Fruit fly (Drosophila melanogaster) whole organism, prepupa: ENCODE data around the gene hdm.

Experiments
- CG10631 ChIP-seq: fragments of 200-800 bp; sonication (Bioruptor generic); optimal IDR thresholded peaks from 2 replicates; lab custom pipeline; 2016; ENCODE audit warnings: missing biosample characterization, missing genetic modification characterization
- CG11294 ChIP-seq: fragments of 200-800 bp; sonication (Bioruptor generic); IDR thresholded peaks from 2 replicates; pipeline ENCODE4 v1.3.6; 2022; ENCODE audit warnings: missing biosample characterization, missing genetic modification characterization
- CG11762 ChIP-seq: fragments of 200-800 bp; sonication (Bioruptor generic); optimal IDR thresholded peaks from 3 replicates; lab custom pipeline; 2016; ENCODE audit warnings: missing biosample characterization, missing genetic modification characterization; ENCODE audit not compliant: insufficient read depth
- CG11902 ChIP-seq: fragments of 200-800 bp; sonication (Bioruptor generic); optimal IDR thresholded peaks from 3 replicates; lab custom pipeline; 2016; ENCODE audit warnings: missing biosample characterization, missing genetic modification characterization
- CG15336 ChIP-seq: fragments of 200-800 bp; sonication (Bioruptor generic); IDR thresholded peaks from 2 replicates; pipeline ENCODE4 v1.3.6; 2022; ENCODE audit warnings: missing biosample characterization, missing genetic modification characterization
- CG1621 ChIP-seq: fragments of 200-800 bp; sonication (Bioruptor generic); optimal IDR thresholded peaks from 3 replicates; lab custom pipeline; 2018; ENCODE audit warnings: missing biosample characterization, mild to moderate bottlenecking, missing genetic modification characterization
- CG3032 ChIP-seq: fragments of 200-800 bp; optimal IDR thresholded peaks from 2 replicates; lab custom pipeline; 2019; ENCODE audit warnings: missing biosample characterization, mild to moderate bottlenecking, missing genetic modification characterization, moderate library complexity
- CG31627 ChIP-seq: fragments of 200-800 bp; sonication (Bioruptor generic); optimal IDR thresholded peaks from 3 replicates; lab custom pipeline; 2016; ENCODE audit warnings: missing biosample characterization, missing genetic modification characterization
- CG32006 ChIP-seq: fragments of 200-800 bp; sonication (Bioruptor generic); optimal IDR thresholded peaks from 3 replicates; lab custom pipeline; 2017; ENCODE audit warnings: missing biosample characterization, mild to moderate bottlenecking, missing genetic modification characterization
- CG3919 ChIP-seq: fragments of 200-800 bp; sonication (Bioruptor generic); optimal IDR thresholded peaks from 3 replicates; lab custom pipeline; 2016; ENCODE audit warnings: missing biosample characterization, missing genetic modification characterization
- CG4318 ChIP-seq: fragments of 200-800 bp; sonication (Bioruptor generic); optimal IDR thresholded peaks from 3 replicates; lab custom pipeline; 2017; ENCODE audit warnings: missing biosample characterization, mild to moderate bottlenecking, missing genetic modification characterization
- CG6163 ChIP-seq: fragments of 200-800 bp; sonication (Bioruptor generic); IDR thresholded peaks from 3 replicates; pipeline ENCODE4 v1.3.6; 2022; ENCODE audit warnings: missing biosample characterization, missing genetic modification characterization
- CG6792 ChIP-seq: fragments of 200-800 bp; sonication (Bioruptor generic); optimal IDR thresholded peaks from 3 replicates; lab custom pipeline; 2016; ENCODE audit warnings: missing biosample characterization, missing genetic modification characterization
- CG6808 ChIP-seq: fragments of 200-800 bp; sonication (Bioruptor generic); optimal IDR thresholded peaks from 3 replicates; lab custom pipeline; 2017; ENCODE audit warnings: missing biosample characterization, missing genetic modification characterization, mild to moderate bottlenecking, moderate library complexity, missing genetic modification reagents
- CG7368 ChIP-seq: fragments of 200-800 bp; sonication (Bioruptor generic); optimal IDR thresholded peaks from 3 replicates; lab custom pipeline; 2016; ENCODE audit warnings: missing biosample characterization, missing genetic modification characterization
- CG8319 ChIP-seq: fragments of 200-800 bp; sonication (Bioruptor generic); optimal IDR thresholded peaks from 3 replicates; lab custom pipeline; 2016; ENCODE audit warnings: missing biosample characterization, missing genetic modification characterization
- CG8632 ChIP-seq: fragments of 200-800 bp; sonication (Bioruptor generic); optimal IDR thresholded peaks from 3 replicates; lab custom pipeline; 2016; ENCODE audit warnings: missing biosample characterization, missing genetic modification characterization
- Eip78C ChIP-seq: fragments of 200-800 bp; sonication (Bioruptor generic); peaks from one replicate; lab custom pipeline; 2016; ENCODE audit warnings: missing biosample characterization, missing genetic modification characterization
- Ets21C ChIP-seq: fragments of 200-800 bp; sonication (Bioruptor generic); optimal IDR thresholded peaks from 3 replicates; lab custom pipeline; 2016; ENCODE audit warnings: missing biosample characterization, missing genetic modification characterization
- Ets96B ChIP-seq: fragments of 200-800 bp; optimal IDR thresholded peaks from 2 replicates; lab custom pipeline; 2019; ENCODE audit warnings: missing biosample characterization, mild to moderate bottlenecking, missing genetic modification characterization, moderate library complexity
- Gug ChIP-seq: fragments of 200-800 bp; sonication (Bioruptor generic); IDR thresholded peaks from 2 replicates; pipeline ENCODE4 v1.3.6; 2022; ENCODE audit warnings: missing biosample characterization, missing genetic modification characterization
- Hr38 ChIP-seq: sonication (Bioruptor generic); optimal IDR thresholded peaks from 2 replicates; lab custom pipeline; 2016; ENCODE audit warnings: missing biosample characterization, missing genetic modification characterization
- Lpt ChIP-seq: fragments of 200-800 bp; sonication (Bioruptor generic); optimal IDR thresholded peaks from 3 replicates; lab custom pipeline; 2016; ENCODE audit warnings: missing biosample characterization, missing genetic modification characterization
- Met ChIP-seq: fragments of 200-800 bp; sonication (Bioruptor generic); optimal IDR thresholded peaks from 3 replicates; lab custom pipeline; 2016; ENCODE audit warnings: missing biosample characterization, missing genetic modification characterization
- OdsH ChIP-seq: fragments of 200-800 bp; sonication (Bioruptor generic); optimal IDR thresholded peaks from 3 replicates; lab custom pipeline; 2016; ENCODE audit warnings: missing biosample characterization, missing genetic modification characterization
- Sox14 ChIP-seq: fragments of 200-800 bp; sonication (Bioruptor generic); optimal IDR thresholded peaks from 3 replicates; lab custom pipeline; 2016; ENCODE audit warnings: missing biosample characterization, missing genetic modification characterization
- Sox15 ChIP-seq: fragments of 200-800 bp; sonication (Bioruptor generic); optimal IDR thresholded peaks from 3 replicates; lab custom pipeline; 2016; ENCODE audit warnings: missing biosample characterization, missing genetic modification characterization
- achi ChIP-seq: fragments of 200-800 bp; sonication (Bioruptor generic); optimal IDR thresholded peaks from 3 replicates; lab custom pipeline; 2016; ENCODE audit warnings: missing biosample characterization, missing genetic modification characterization
- acj6 ChIP-seq: fragments of 200-800 bp; sonication (Bioruptor generic); optimal IDR thresholded peaks from 3 replicates; lab custom pipeline; 2016; ENCODE audit warnings: missing biosample characterization, missing genetic modification characterization
- cyc ChIP-seq: fragments of 200-800 bp; sonication (Bioruptor generic); optimal IDR thresholded peaks from 3 replicates; lab custom pipeline; 2016; ENCODE audit warnings: missing biosample characterization, missing genetic modification characterization
- dsx ChIP-seq: fragments of 200-800 bp; optimal IDR thresholded peaks from 3 replicates; lab custom pipeline; 2019; ENCODE audit warnings: missing biosample characterization, mild to moderate bottlenecking, missing genetic modification characterization, moderate library complexity; ENCODE audit not compliant: poor library complexity, severe bottlenecking
- eg ChIP-seq: fragments of 200-800 bp; sonication (Bioruptor generic); IDR thresholded peaks from 3 replicates; pipeline ENCODE4 v1.3.6; 2022; ENCODE audit warnings: missing biosample characterization, missing genetic modification characterization
- esn ChIP-seq: fragments of 200-800 bp; sonication (Bioruptor generic); optimal IDR thresholded peaks from 2 replicates; lab custom pipeline; 2016; ENCODE audit warnings: missing biosample characterization, mild to moderate bottlenecking, missing genetic modification characterization, moderate library complexity
- fd59A ChIP-seq: fragments of 200-800 bp; sonication (Bioruptor generic); optimal IDR thresholded peaks from 2 replicates; lab custom pipeline; 2017; ENCODE audit warnings: missing biosample characterization, mild to moderate bottlenecking, missing genetic modification characterization, missing genetic modification reagents
- fd85E ChIP-seq: fragments of 200-800 bp; sonication (Bioruptor generic); optimal IDR thresholded peaks from 3 replicates; lab custom pipeline; 2016; ENCODE audit warnings: missing biosample characterization, missing genetic modification characterization
- fkh ChIP-seq: fragments of 200-800 bp; sonication (Bioruptor generic); optimal IDR thresholded peaks from 3 replicates; lab custom pipeline; 2017; ENCODE audit warnings: missing biosample characterization, mild to moderate bottlenecking, missing genetic modification characterization, moderate library complexity
- lz ChIP-seq: fragments of 200-800 bp; sonication (Bioruptor generic); optimal IDR thresholded peaks from 3 replicates; lab custom pipeline; 2016; ENCODE audit warnings: missing biosample characterization, missing genetic modification characterization
- net ChIP-seq: fragments of 200-800 bp; sonication (Bioruptor generic); optimal IDR thresholded peaks from 3 replicates; lab custom pipeline; 2016; ENCODE audit warnings: missing biosample characterization, missing genetic modification characterization
- pdm3 ChIP-seq: fragments of 200-800 bp; sonication (Bioruptor generic); optimal IDR thresholded peaks from 3 replicates; lab custom pipeline; 2016; ENCODE audit warnings: missing biosample characterization, missing genetic modification characterization
- salr ChIP-seq, 2 experiments: fragments of 200-800 bp; sonication (Bioruptor generic); optimal IDR thresholded peaks; 3 replicates each; lab custom pipeline; 2016 to 2018; ENCODE audit warnings: missing biosample characterization in 2 of 2, missing genetic modification characterization in 2 of 2, mild to moderate bottlenecking in 1 of 2
- svp ChIP-seq: fragments of 200-800 bp; sonication (Bioruptor generic); peaks from one replicate; lab custom pipeline; 2016; ENCODE audit warnings: missing biosample characterization, missing genetic modification characterization
- topi ChIP-seq: fragments of 200-800 bp; sonication (Bioruptor generic); optimal IDR thresholded peaks from 3 replicates; lab custom pipeline; 2016; ENCODE audit warnings: missing biosample characterization, missing genetic modification characterization
- vri ChIP-seq: fragments of 200-800 bp; sonication (Bioruptor generic); optimal IDR thresholded peaks from 3 replicates; lab custom pipeline; 2016; ENCODE audit warnings: missing biosample characterization, mild to moderate bottlenecking, missing genetic modification characterization

Gene hdm

DNA sequence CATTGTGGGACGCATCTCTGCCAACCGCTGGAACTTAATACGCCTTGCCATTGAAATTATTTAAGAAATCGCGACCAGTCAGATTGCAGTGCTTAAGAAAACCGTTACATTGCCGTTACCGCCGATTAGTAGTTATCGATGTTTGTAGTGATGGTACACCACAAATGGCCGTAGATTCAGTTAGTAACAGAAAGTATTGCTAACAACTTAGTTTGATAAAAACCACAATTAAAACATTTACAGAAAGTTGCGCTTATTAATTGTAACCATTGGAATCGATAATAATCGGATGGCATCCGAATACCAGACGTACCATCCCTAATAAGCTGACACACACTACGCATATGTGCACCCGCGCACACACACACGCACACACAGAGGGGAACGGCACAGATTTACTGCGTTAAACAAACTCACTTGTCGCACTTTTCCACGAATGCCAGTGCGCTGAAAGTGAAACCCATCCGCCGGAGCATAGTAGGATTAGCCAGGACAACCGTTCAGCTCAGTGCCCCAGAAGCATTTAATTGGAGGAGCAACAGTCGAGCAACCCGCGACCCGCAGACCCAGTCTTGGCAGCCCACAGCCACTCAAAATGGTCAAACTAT, at the start of gene hdm, which contains the start of gene Ykt6:
hdm (minus strand) TSS at position 51 of the 608 bp plus-strand sequence.
Ykt6 (plus strand) TSS at position 329 of the 608 bp plus-strand sequence.
- TF ChIP-seq CG15336 (GFP tag; lab: Robert Waterston, UW), result peak; percentile 52; the same call in 1 of the 2 replicates
- TF ChIP-seq CG3032 (tag; lab: Kevin White, UChicago), result peak; percentile 64
- TF ChIP-seq CG6163, result no peak; the same call in 1 of the 3 replicates
- peak; percentile 71 for TF ChIP-seq acj6
- TF ChIP-seq svp (GFP tag; lab: Kevin White, UChicago), result peak; percentile 85
- no peak for TF ChIP-seq CG3919 (GFP tag; lab: Kevin White, UChicago)
- TF ChIP-seq CG8319 (GFP tag; lab: Kevin White, UChicago), result peak; percentile 45
- TF ChIP-seq CG10631 (GFP tag; lab: Kevin White, UChicago), result peak; percentile 81
- TF ChIP-seq Sox15, result peak; percentile 55
- peak; percentile 78 for TF ChIP-seq topi
- TF ChIP-seq eg (GFP tag; lab: Robert Waterston, UW), result no peak; the same call in 2 of the 3 replicates
- TF ChIP-seq CG32006 (GFP tag; lab: Kevin White, UChicago), result no peak
- TF ChIP-seq CG11762 (GFP tag; lab: Kevin White, UChicago), result peak; percentile 35
- peak; percentile 27 for TF ChIP-seq CG11902 (GFP tag; lab: Kevin White, UChicago)
- no peak for TF ChIP-seq fd85E (GFP tag; lab: Kevin White, UChicago)
- TF ChIP-seq Ets96B (tag; lab: Kevin White, UChicago), result peak; percentile 62
- peak; percentile 65 for TF ChIP-seq Ets21C (GFP tag; lab: Kevin White, UChicago)
- TF ChIP-seq CG7368 (GFP tag; lab: Kevin White, UChicago), result peak; percentile 70
- TF ChIP-seq lz (GFP tag; lab: Kevin White, UChicago), result peak; percentile 80
- no peak for TF ChIP-seq Met (GFP tag; lab: Kevin White, UChicago)
- TF ChIP-seq esn (GFP tag; lab: Kevin White, UChicago), result peak; percentile 80
- no peak for TF ChIP-seq CG4318 (GFP tag; lab: Kevin White, UChicago)
- peak; percentile 55 for TF ChIP-seq net (GFP tag; lab: Kevin White, UChicago)
- TF ChIP-seq Hr38, result peak; percentile 23
- no peak for TF ChIP-seq pdm3
- peak; percentile 79 for TF ChIP-seq CG31627 (GFP tag; lab: Kevin White, UChicago)
- no peak for TF ChIP-seq vri (GFP tag; lab: Kevin White, UChicago)
- TF ChIP-seq Lpt (GFP tag; lab: Kevin White, UChicago), result peak; percentile 27
- TF ChIP-seq fkh (GFP tag; lab: Kevin White, UChicago), result peak; percentile 77
- no peak for TF ChIP-seq CG8632 (GFP tag; lab: Kevin White, UChicago)
- TF ChIP-seq OdsH (GFP tag; lab: Kevin White, UChicago), result no peak
- peak; percentile 74 for TF ChIP-seq achi
- peak; percentile 59 for TF ChIP-seq Gug (GFP tag; lab: Robert Waterston, UW)
- peak; percentile 82 for TF ChIP-seq Eip78C (GFP tag; lab: Kevin White, UChicago)
- peak; percentile 28 for TF ChIP-seq fd59A
- TF ChIP-seq dsx (GFP tag; lab: Kevin White, UChicago), result peak; percentile 25
- TF ChIP-seq CG11294 (GFP tag; lab: Robert Waterston, UW), result peak; percentile 45; the same call in 1 of the 2 replicates
- TF ChIP-seq CG6808, result no peak
- TF ChIP-seq cyc (GFP tag; lab: Kevin White, UChicago), result peak; percentile 81
- TF ChIP-seq salr (GFP tag; optimal IDR thresholded peaks at IDR 0.05; lab: Kevin White, UChicago), result no peak
- TF ChIP-seq Sox14, result peak; percentile 73
- peak; percentile 57 for TF ChIP-seq CG1621 (tag; lab: Kevin White, UChicago)
- TF ChIP-seq CG6792 (GFP tag; lab: Kevin White, UChicago), result peak; percentile 63
- TF ChIP-seq, all 60 proteins: peak for 30
